Fruit fly (Drosophila melanogaster) whole organism, adult: ENCODE measurements around the gene RpLP0.

Source experiments
- CG12768 ChIP-seq: fragments of 200-800 bp; sonication (Bioruptor generic); optimal IDR thresholded peaks from 2 replicates; lab custom pipeline; 2017; ENCODE audit warnings: missing biosample characterization, missing genetic modification characterization, mild to moderate bottlenecking, moderate library complexity, missing genetic modification reagents
- CG33017 ChIP-seq: fragments of 200-800 bp; sonication (Bioruptor generic); optimal IDR thresholded peaks from 2 replicates; lab custom pipeline; 2018; ENCODE audit warnings: missing biosample characterization, mild to moderate bottlenecking, missing genetic modification characterization, moderate library complexity
- CG5204 ChIP-seq: fragments of 200-800 bp; sonication (Bioruptor generic); optimal IDR thresholded peaks from 2 replicates; lab custom pipeline; 2016; ENCODE audit warnings: missing biosample characterization, missing genetic modification characterization
- CG7045 ChIP-seq: fragments of 200-800 bp; sonication (Bioruptor generic); optimal IDR thresholded peaks from 2 replicates; lab custom pipeline; 2017; ENCODE audit warnings: missing biosample characterization, mild to moderate bottlenecking, missing genetic modification characterization
- Clk ChIP-seq: fragments of 200-800 bp; sonication (Bioruptor generic); optimal IDR thresholded peaks from 2 replicates; lab custom pipeline; 2017; ENCODE audit warnings: missing biosample characterization, missing genetic modification characterization
- Crg-1 ChIP-seq: fragments of 200-800 bp; sonication (Bioruptor generic); optimal IDR thresholded peaks from 2 replicates; lab custom pipeline; 2016; ENCODE audit warnings: missing biosample characterization, missing genetic modification characterization
- Hr96 ChIP-seq: fragments of 200-800 bp; sonication (Bioruptor generic); optimal IDR thresholded peaks from 2 replicates; lab custom pipeline; 2016; ENCODE audit warnings: missing biosample characterization, missing genetic modification characterization
- Mnt ChIP-seq: fragments of 200-800 bp; sonication (Bioruptor generic); optimal IDR thresholded peaks from 2 replicates; lab custom pipeline; 2016; ENCODE audit warnings: missing biosample characterization, mild to moderate bottlenecking, missing genetic modification characterization
- bab1 ChIP-seq: fragments of 200-800 bp; sonication (Bioruptor generic); optimal IDR thresholded peaks from 3 replicates; lab custom pipeline; 2019; ENCODE audit warnings: missing biosample characterization, mild to moderate bottlenecking, missing genetic modification characterization, moderate library complexity
- cnc ChIP-seq, 2 experiments: fragments of >200 bp; optimal IDR thresholded peaks; 2 replicates each; lab custom pipeline; 2017
- kay ChIP-seq: fragments of 200-800 bp; sonication (Bioruptor generic); peaks from one replicate; lab custom pipeline; 2016; ENCODE audit warnings: missing biosample characterization, missing genetic modification characterization, borderline replicate concordance
- toe ChIP-seq: fragments of 200-800 bp; sonication (Bioruptor generic); optimal IDR thresholded peaks from 2 replicates; lab custom pipeline; 2016; ENCODE audit warnings: missing biosample characterization, missing genetic modification characterization

dm6 chr3L:22028225-22028624 is 47.4 kb upstream of the RpLP0 start, which contains the start of gene CG7140:
- TF ChIP-seq kay (GFP tag; lab: Kevin White, UChicago) (no peak), Hr96 (GFP tag; lab: Kevin White, UChicago) (no peak), Clk (GFP tag; lab: Kevin White, UChicago) (no peak), CG5204 (GFP tag; lab: Kevin White, UChicago) (no peak), cnc (optimal IDR thresholded peaks at IDR 0.05; lab: Kevin White, UChicago) (no peak), Crg-1 (no peak), Mnt (no peak), CG7045 (GFP tag; lab: Kevin White, UChicago) (no peak), CG33017 (tag; lab: Kevin White, UChicago) (no peak), toe (GFP tag; lab: Kevin White, UChicago) (no peak), CG12768 (GFP tag; lab: Kevin White, UChicago) (no peak), bab1 (GFP tag; lab: Kevin White, UChicago) (no peak)
